Worm (Caenorhabditis elegans): ENCODE measurements around the gene srx-68.

ce11 chrV:3927522-3927921 is 14.9 kb downstream of the srx-68 start:
- TF ChIP-seq pqm-1 (tag; optimal IDR thresholded peaks at IDR 0.05) (no peak), unc-62 (GFP tag; optimal IDR thresholded peaks at IDR 0.05) (no peak), mdl-1 (tag; optimal IDR thresholded peaks at IDR 0.05) (no peak), ama-1 (optimal IDR thresholded peaks at IDR 0.05) (no peak)

Data from whole organism, L3 larva.